Fruit fly (Drosophila melanogaster) whole organism, pupa: ENCODE measurements around the gene mei-P26.

Source experiments
- CG10348 ChIP-seq: fragments of 200-800 bp; sonication (Bioruptor generic); IDR thresholded peaks from 2 replicates; pipeline ENCODE4 v1.3.6; 2022; ENCODE audit warnings: missing biosample characterization, missing genetic modification characterization
- CG12605 ChIP-seq: fragments of 200-800 bp; sonication (Bioruptor generic); IDR thresholded peaks from 2 replicates; pipeline ENCODE4 v1.3.6; 2022; ENCODE audit warnings: missing biosample characterization, missing genetic modification characterization
- CG13204 ChIP-seq: fragments of 200-800 bp; sonication (Bioruptor generic); optimal IDR thresholded peaks from 2 replicates; lab custom pipeline; 2018; ENCODE audit warnings: missing biosample characterization, mild to moderate bottlenecking, missing genetic modification characterization, moderate library complexity
- CG14655 ChIP-seq: fragments of 200-800 bp; sonication (Bioruptor generic); optimal IDR thresholded peaks from 3 replicates; lab custom pipeline; 2017; ENCODE audit warnings: mild to moderate bottlenecking, missing biosample characterization, missing genetic modification reagents, missing genetic modification characterization
- CG15710 ChIP-seq: fragments of 200-800 bp; sonication (Bioruptor generic); optimal IDR thresholded peaks from 2 replicates; lab custom pipeline; 2018; ENCODE audit warnings: missing biosample characterization, mild to moderate bottlenecking, missing genetic modification characterization, moderate library complexity
- CG17806 ChIP-seq: fragments of 200-800 bp; sonication (Bioruptor generic); optimal IDR thresholded peaks from 2 replicates; lab custom pipeline; 2018; ENCODE audit warnings: missing biosample characterization, mild to moderate bottlenecking, missing genetic modification characterization, moderate library complexity
- CG32121 ChIP-seq: fragments of 200-800 bp; sonication (Bioruptor generic); IDR thresholded peaks from 2 replicates; pipeline ENCODE4 v1.3.6; 2022; ENCODE audit warnings: missing biosample characterization, missing genetic modification characterization
- CG34367 ChIP-seq: fragments of 200-800 bp; sonication (Bioruptor generic); optimal IDR thresholded peaks from 2 replicates; lab custom pipeline; 2018; ENCODE audit warnings: missing biosample characterization, mild to moderate bottlenecking, missing genetic modification characterization
- CG4496 ChIP-seq: fragments of 200-800 bp; sonication (Bioruptor generic); IDR thresholded peaks from 3 replicates; pipeline ENCODE4 v1.3.6; 2022; ENCODE audit warnings: missing biosample characterization, missing genetic modification characterization
- CG8159 ChIP-seq: fragments of 200-800 bp; sonication (Bioruptor generic); optimal IDR thresholded peaks from 3 replicates; lab custom pipeline; 2018; ENCODE audit warnings: missing biosample characterization, mild to moderate bottlenecking, missing genetic modification characterization, moderate library complexity
- CG8301 ChIP-seq: fragments of 200-800 bp; sonication (Bioruptor generic); optimal IDR thresholded peaks from 2 replicates; lab custom pipeline; 2018; ENCODE audit warnings: missing biosample characterization, mild to moderate bottlenecking, missing genetic modification characterization
- CG9948 ChIP-seq: fragments of 200-800 bp; sonication (Bioruptor generic); optimal IDR thresholded peaks from 2 replicates; lab custom pipeline; 2018; ENCODE audit warnings: missing biosample characterization, mild to moderate bottlenecking, missing genetic modification characterization, moderate library complexity
- D1 ChIP-seq: fragments of 200-800 bp; sonication (Bioruptor generic); optimal IDR thresholded peaks from 2 replicates; lab custom pipeline; 2018; ENCODE audit warnings: missing biosample characterization, mild to moderate bottlenecking, missing genetic modification characterization, moderate library complexity
- EcR ChIP-seq: fragments of 200-800 bp; sonication (Bioruptor generic); optimal IDR thresholded peaks from 3 replicates; lab custom pipeline; 2019; ENCODE audit warnings: missing biosample characterization, missing genetic modification characterization, mild to moderate bottlenecking, moderate library complexity, missing genetic modification reagents
- Ets98B ChIP-seq: fragments of 200-800 bp; sonication (Bioruptor generic); IDR thresholded peaks from 2 replicates; pipeline ENCODE4 v1.3.6; 2022; ENCODE audit warnings: missing biosample characterization, missing genetic modification characterization
- Pif1A ChIP-seq: fragments of 200-800 bp; sonication (Bioruptor generic); optimal IDR thresholded peaks from 3 replicates; lab custom pipeline; 2016; ENCODE audit warnings: missing biosample characterization, missing genetic modification characterization
- Pif1B ChIP-seq: fragments of 200-800 bp; sonication (Bioruptor generic); optimal IDR thresholded peaks from 3 replicates; lab custom pipeline; 2016; ENCODE audit warnings: missing biosample characterization, missing genetic modification characterization
- Snoo ChIP-seq: fragments of 200-800 bp; sonication (Bioruptor generic); optimal IDR thresholded peaks from 3 replicates; lab custom pipeline; 2017; ENCODE audit warnings: missing biosample characterization, mild to moderate bottlenecking, missing genetic modification characterization, inconsistent platforms
- fd96Ca ChIP-seq: fragments of 200-800 bp; sonication (Bioruptor generic); IDR thresholded peaks from 3 replicates; pipeline ENCODE4 v1.3.6; 2022; ENCODE audit warnings: missing biosample characterization, missing genetic modification characterization
- gl ChIP-seq: fragments of 200-800 bp; sonication (Bioruptor generic); optimal IDR thresholded peaks from 2 replicates; lab custom pipeline; 2018; ENCODE audit warnings: missing biosample characterization, mild to moderate bottlenecking, missing genetic modification characterization
- rn ChIP-seq: fragments of 200-800 bp; sonication (Bioruptor generic); IDR thresholded peaks from 2 replicates; pipeline ENCODE4 v1.3.6; 2022; ENCODE audit warnings: missing biosample characterization, missing genetic modification characterization

The mei-P26 gene

DNA sequence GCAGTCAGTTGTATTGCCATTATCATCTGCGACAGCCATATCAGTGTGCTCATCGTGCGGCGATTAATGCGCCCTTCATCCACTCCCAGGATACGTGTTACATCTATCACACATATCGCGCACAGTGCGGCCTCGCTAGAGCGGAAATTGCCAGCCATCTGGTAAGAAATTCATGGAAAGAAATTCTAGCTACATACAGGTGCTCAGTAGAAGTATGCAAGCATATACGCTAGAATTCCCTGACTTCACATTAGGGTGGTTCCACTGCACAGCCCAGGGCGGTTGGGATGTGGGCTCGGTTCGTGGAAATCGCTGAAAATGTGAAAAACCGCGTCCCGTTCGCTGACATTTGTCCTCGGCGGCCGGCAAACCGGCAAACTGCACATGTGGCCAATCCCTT, 21.8 kb upstream of the mei-P26 start:
- peak; percentile 72 for TF ChIP-seq CG32121 (GFP tag; lab: Robert Waterston, UW)
- no peak for TF ChIP-seq Pif1B
- peak; percentile 69 for TF ChIP-seq CG12605 (GFP tag; lab: Robert Waterston, UW)
- peak; percentile 66 for TF ChIP-seq CG9948 (tag; lab: Kevin White, UChicago)
- TF ChIP-seq EcR (GFP tag; lab: Kevin White, UChicago): no peak
- peak; percentile 88 for TF ChIP-seq Ets98B (GFP tag; lab: Robert Waterston, UW)
- TF ChIP-seq CG8301 (tag; lab: Kevin White, UChicago): peak; percentile 68
- peak; percentile 91 for TF ChIP-seq CG4496 (GFP tag; lab: Robert Waterston, UW)
- TF ChIP-seq gl (tag; lab: Kevin White, UChicago): peak; percentile 62
- peak; percentile 36 for TF ChIP-seq D1
- peak; percentile 54 for TF ChIP-seq Snoo
- no peak for TF ChIP-seq CG13204 (GFP tag; lab: Kevin White, UChicago)
- TF ChIP-seq CG10348 (GFP tag; lab: Robert Waterston, UW): no peak
- TF ChIP-seq CG17806 (tag; lab: Kevin White, UChicago): peak; percentile 64
- TF ChIP-seq CG14655 (GFP tag; lab: Kevin White, UChicago): no peak
- peak; percentile 80 for TF ChIP-seq CG8159
- peak; percentile 82 for TF ChIP-seq CG15710 (tag; lab: Kevin White, UChicago)
- TF ChIP-seq Pif1A (GFP tag; lab: Kevin White, UChicago): no peak
- TF ChIP-seq fd96Ca: peak; percentile 91
- TF ChIP-seq rn: peak; percentile 70
- peak; percentile 70 for TF ChIP-seq CG34367
- TF ChIP-seq, all 21 proteins: peak for 15

DNA sequence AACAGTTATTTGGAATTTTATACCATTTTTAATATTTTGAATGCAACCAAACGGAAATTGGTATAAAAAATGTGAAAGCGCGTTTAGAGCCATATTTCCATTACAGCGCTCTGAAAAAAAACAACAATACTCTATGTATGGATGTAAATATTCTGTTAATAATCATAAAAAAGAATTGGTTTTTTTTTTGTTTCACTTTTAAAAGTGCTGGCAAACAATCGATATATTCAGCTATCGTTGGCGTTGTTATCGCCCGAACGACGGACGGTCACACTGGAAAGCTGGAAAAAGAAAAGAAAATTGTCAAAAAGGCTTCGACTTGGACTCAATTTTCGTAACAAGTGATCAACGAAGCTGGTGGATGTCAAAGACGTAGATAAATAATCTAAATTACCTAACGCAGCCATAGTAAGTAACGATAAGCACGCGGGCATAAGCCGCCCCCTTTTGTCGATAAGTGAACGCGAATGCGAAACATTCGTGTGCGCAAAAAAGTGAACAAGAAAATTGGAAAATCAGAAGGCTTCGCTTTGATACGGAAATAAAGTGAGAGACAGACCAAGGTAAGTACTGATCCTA, 20.7 kb upstream of the mei-P26 start, which contains the start of gene CG7065:
Gene CG7065 (plus strand): TSS at position 270 of the 579 bp plus-strand sequence.
- TF ChIP-seq CG34367 (no peak), CG13204 (GFP tag; lab: Kevin White, UChicago) (no peak), CG32121 (GFP tag; lab: Robert Waterston, UW) (no peak), CG10348 (GFP tag; lab: Robert Waterston, UW) (no peak), CG17806 (tag; lab: Kevin White, UChicago) (no peak), CG12605 (GFP tag; lab: Robert Waterston, UW) (no peak), Snoo (no peak), CG8159 (no peak), fd96Ca (no peak), CG4496 (GFP tag; lab: Robert Waterston, UW) (no peak), Ets98B (GFP tag; lab: Robert Waterston, UW) (no peak), Pif1A (GFP tag; lab: Kevin White, UChicago) (no peak), CG14655 (GFP tag; lab: Kevin White, UChicago) (no peak), CG8301 (tag; lab: Kevin White, UChicago) (no peak), CG15710 (tag; lab: Kevin White, UChicago) (no peak)

DNA sequence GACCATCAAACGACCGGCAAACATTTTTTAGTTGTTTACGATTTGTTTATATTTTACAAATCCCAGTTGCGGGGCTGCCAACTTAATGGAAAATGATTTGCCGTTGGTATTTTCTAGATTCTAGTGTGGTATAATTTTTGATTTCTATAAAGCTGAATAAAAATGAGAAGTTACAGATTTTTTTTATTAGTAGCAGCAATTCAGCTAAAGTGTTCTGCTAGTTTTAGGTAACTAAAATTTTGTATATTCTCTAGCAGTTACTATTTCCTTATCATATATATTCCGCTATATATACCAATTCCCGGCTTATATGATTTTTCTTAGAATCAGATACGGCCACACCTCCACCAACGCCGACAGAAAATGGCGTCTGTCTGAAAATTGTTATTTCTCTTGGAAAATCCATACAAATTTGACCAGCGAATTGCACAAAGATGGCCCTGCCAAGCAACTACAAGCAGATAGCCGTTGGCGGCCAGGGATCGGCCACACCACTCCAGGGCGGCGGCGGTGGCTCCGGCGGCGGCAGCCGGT, 14.0 kb upstream of the mei-P26 start, which contains the start of the genes fh and Bap111:
Gene fh (minus strand): TSS at position 83 of the 534 bp plus-strand sequence.
Gene Bap111 (plus strand): TSS at position 321 of the 534 bp plus-strand sequence.
- TF ChIP-seq CG8159 (peak; percentile 7), CG8301 (tag; lab: Kevin White, UChicago) (no peak), CG10348 (GFP tag; lab: Robert Waterston, UW) (no peak), rn (no peak)

DNA sequence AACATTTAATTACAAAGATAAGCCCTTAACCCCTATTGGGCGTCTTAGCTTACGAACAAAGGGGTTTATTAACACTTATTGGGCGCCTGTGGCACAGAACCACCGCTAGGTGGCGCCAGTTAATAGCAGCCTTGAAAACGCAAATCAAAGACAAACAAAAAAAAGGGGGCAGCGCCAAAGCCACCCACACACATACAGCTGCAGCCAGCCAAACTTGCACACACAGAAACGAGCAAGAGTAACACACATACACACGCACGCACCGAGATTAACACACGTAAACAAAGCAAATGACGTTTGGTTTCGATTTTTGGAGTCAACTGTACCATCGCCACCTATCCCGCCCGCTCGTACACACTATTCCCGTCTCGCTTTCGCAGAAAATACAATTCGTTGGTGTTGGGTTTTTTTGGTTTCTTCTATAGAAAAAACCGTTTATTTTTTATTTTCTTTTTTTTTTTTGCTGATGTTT, 10.9 kb upstream of the mei-P26 start:
- TF ChIP-seq D1 (no peak), CG8301 (tag; lab: Kevin White, UChicago) (peak; percentile 9), rn (no peak; the same call in 1 of the 2 replicates), fd96Ca (peak; percentile 70; the same call in 1 of the 3 replicates), CG10348 (GFP tag; lab: Robert Waterston, UW) (no peak), Pif1A (GFP tag; lab: Kevin White, UChicago) (no peak), EcR (GFP tag; lab: Kevin White, UChicago) (peak; percentile 8), CG34367 (peak; percentile 8), Snoo (no peak), CG32121 (GFP tag; lab: Robert Waterston, UW) (peak; percentile 74), CG13204 (GFP tag; lab: Kevin White, UChicago) (peak; percentile 33), CG4496 (GFP tag; lab: Robert Waterston, UW) (peak; percentile 69; the same call in 2 of the 3 replicates), CG12605 (GFP tag; lab: Robert Waterston, UW) (peak; percentile 71), CG8159 (peak; percentile 43), CG15710 (tag; lab: Kevin White, UChicago) (no peak), Ets98B (GFP tag; lab: Robert Waterston, UW) (peak; percentile 70), CG14655 (GFP tag; lab: Kevin White, UChicago) (no peak)
- TF ChIP-seq, all 21 proteins: peak for 10

DNA sequence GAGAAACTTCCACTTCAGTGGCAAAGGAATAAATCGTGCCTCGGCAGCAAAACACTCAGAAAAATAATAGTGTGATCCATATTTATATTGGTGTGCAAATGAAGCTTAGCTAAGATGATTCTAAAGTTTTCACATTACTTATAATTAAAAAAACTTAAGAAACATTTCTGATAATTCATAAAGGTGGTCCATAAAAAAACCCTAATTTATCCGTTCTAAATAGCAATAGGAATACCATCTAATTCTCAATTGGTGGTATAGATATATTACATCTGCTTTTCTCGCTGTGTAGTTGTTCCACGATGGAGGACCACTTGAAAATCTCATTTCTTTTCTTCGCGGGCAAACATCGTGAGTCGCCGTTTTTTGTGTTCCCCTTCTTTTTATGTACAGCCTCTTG, 7.9 kb upstream of the mei-P26 start:
- TF ChIP-seq Pif1B: peak; percentile 31
- peak; percentile 48 for TF ChIP-seq Pif1A (GFP tag; lab: Kevin White, UChicago)
- TF ChIP-seq gl (tag; lab: Kevin White, UChicago): peak; percentile 24
- TF ChIP-seq CG34367: peak; percentile 48
- TF ChIP-seq CG9948 (tag; lab: Kevin White, UChicago): peak; percentile 78
- peak; percentile 68 for TF ChIP-seq D1
- peak; percentile 79 for TF ChIP-seq CG17806 (tag; lab: Kevin White, UChicago)
- peak; percentile 23; the same call in 1 of the 2 replicates for TF ChIP-seq Ets98B (GFP tag; lab: Robert Waterston, UW)
- TF ChIP-seq rn: no peak
- peak; percentile 53; the same call in 1 of the 2 replicates for TF ChIP-seq CG32121 (GFP tag; lab: Robert Waterston, UW)
- no peak for TF ChIP-seq fd96Ca
- TF ChIP-seq CG4496 (GFP tag; lab: Robert Waterston, UW): peak; percentile 54; the same call in 2 of the 3 replicates
- TF ChIP-seq Snoo: peak; percentile 57
- TF ChIP-seq CG12605 (GFP tag; lab: Robert Waterston, UW): no peak
- TF ChIP-seq EcR (GFP tag; lab: Kevin White, UChicago): no peak
- TF ChIP-seq CG8301 (tag; lab: Kevin White, UChicago): peak; percentile 80
- peak; percentile 82 for TF ChIP-seq CG15710 (tag; lab: Kevin White, UChicago)
- TF ChIP-seq CG13204 (GFP tag; lab: Kevin White, UChicago): no peak
- no peak for TF ChIP-seq CG10348 (GFP tag; lab: Robert Waterston, UW)
- peak; percentile 82 for TF ChIP-seq CG14655 (GFP tag; lab: Kevin White, UChicago)
- TF ChIP-seq CG8159: peak; percentile 86
